Worm (Caenorhabditis elegans): ENCODE measurements around the gene F23F12.13.

F23F12.13 gene

DNA sequence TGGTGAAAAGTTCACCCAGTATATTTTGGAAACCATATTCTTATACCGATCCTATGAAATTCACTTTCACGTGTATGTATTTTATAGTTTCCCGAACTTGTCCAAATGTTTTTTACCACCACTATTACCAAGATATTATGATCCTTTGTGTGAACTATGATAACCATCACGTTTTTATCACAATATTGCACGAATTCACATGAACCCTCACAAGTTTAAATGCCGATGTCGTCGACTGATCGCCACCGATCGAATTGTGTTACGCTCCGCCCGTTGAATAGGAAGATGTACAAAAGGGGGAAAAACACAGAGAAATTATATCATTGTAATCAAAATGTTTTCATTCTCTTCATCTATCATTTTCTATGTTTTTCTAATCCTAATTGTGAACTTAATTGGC lies 12.9 kb downstream of the F23F12.13 start:
- TF ChIP-seq hlh-1 (tag; optimal IDR thresholded peaks at IDR 0.05): no peak

- TF ChIP-seq mls-2 (tag; optimal IDR thresholded peaks at IDR 0.05) (no peak), snpc-4 (tag; optimal IDR thresholded peaks at IDR 0.05) (no peak), hlh-1 (tag; optimal IDR thresholded peaks at IDR 0.05) (no peak), unc-39 (tag; optimal IDR thresholded peaks at IDR 0.05) (no peak), sptf-1 (tag; optimal IDR thresholded peaks at IDR 0.05) (no peak), nhr-76 (tag; optimal IDR thresholded peaks at IDR 0.05) (no peak), ceh-43 (GFP tag; optimal IDR thresholded peaks at IDR 0.05) (no peak)
Observed at ce11 chrIII:6509301-6509700, 13.8 kb downstream of the F23F12.13 start.

- peak; percentile 78 for TF ChIP-seq zip-8 (tag; optimal IDR thresholded peaks at IDR 0.05)
Observed at ce11 chrIII:6513759-6514158, 18.3 kb downstream of the F23F12.13 start.

DNA sequence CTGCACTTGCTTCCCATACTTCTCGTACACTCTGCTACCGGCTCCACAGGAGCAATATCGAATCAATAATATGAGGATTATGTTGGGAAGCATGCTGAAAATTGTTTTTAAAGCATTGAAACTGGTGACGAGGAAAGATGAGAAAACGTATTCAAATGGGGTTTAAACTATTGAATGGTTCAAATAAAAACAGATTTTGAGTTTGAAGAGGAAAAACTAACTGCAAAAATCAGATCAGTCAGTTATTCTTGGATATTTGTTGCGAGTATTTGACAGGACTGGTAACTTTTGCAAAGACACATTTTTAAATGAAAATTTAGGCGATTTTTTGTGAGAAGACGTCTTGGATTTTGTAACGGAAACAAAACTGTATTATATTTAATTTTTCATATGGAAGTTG lies 19.2 kb downstream of the F23F12.13 start, which contains the start of gene acr-5:
Gene acr-5, minus strand, starts transcription at position 101 of the 400 bp plus-strand sequence.
- TF ChIP-seq nhr-12 (tag; optimal IDR thresholded peaks at IDR 0.05) (no peak), nhr-28 (tag; optimal IDR thresholded peaks at IDR 0.05) (no peak), zip-8 (tag; optimal IDR thresholded peaks at IDR 0.05) (no peak)

ce11 chrIII:6519949-6520348 lies 24.5 kb downstream of the F23F12.13 start, which contains the start of gene C09E7.10:
C09E7.10 (minus strand) TSS chrIII:6520049.
- TF ChIP-seq blmp-1 (tag; optimal IDR thresholded peaks at IDR 0.05) (no peak), M03D4.4 (tag; optimal IDR thresholded peaks at IDR 0.05) (no peak)

ce11 chrIII:6525557-6525956 lies 30.1 kb downstream of the F23F12.13 start, which contains the start of gene oig-1:
oig-1 (minus strand) TSS chrIII:6525657.
- no peak for TF ChIP-seq elt-3 (tag; optimal IDR thresholded peaks at IDR 0.05)
- no peak for TF ChIP-seq ztf-11 (tag; optimal IDR thresholded peaks at IDR 0.05)
- TF ChIP-seq mls-2 (tag; optimal IDR thresholded peaks at IDR 0.05): no peak
- TF ChIP-seq nhr-76 (tag; optimal IDR thresholded peaks at IDR 0.05): no peak
- TF ChIP-seq ces-1 (GFP tag; optimal IDR thresholded peaks at IDR 0.05): no peak
- no peak for TF ChIP-seq nhr-237 (tag; optimal IDR thresholded peaks at IDR 0.05)
- TF ChIP-seq mab-5 (tag; optimal IDR thresholded peaks at IDR 0.05): no peak
- TF ChIP-seq sptf-1 (tag; optimal IDR thresholded peaks at IDR 0.05): no peak

DNA sequence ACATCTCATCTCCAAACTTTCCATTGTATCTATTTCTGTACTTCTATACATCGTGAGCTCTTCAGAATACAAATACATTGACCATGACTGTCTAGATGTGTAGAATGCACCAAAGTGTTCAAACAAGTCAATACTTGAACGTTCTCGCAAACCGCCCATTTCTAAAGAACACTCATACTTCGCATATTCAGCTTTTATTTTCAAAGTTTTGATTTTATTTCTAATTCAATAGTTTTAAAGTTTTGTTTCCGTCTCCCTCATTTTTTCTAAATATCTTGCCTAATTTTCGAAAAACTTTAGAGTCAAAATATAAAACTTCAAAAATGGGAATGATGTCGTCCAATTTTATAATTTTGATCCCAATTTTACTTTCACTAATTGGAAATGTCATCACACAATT lies 32.4 kb downstream of the F23F12.13 start, which contains the start of gene pqn-10:
Gene pqn-10, plus strand, starts transcription at position 301 of the 400 bp plus-strand sequence.
- TF ChIP-seq ceh-83 (GFP tag; optimal IDR thresholded peaks at IDR 0.05) (no peak), flh-1 (GFP tag; optimal IDR thresholded peaks at IDR 0.05) (no peak), mls-2 (tag; optimal IDR thresholded peaks at IDR 0.05) (no peak)

ce11 chrIII:6531099-6531498 lies 35.6 kb downstream of the F23F12.13 start, which contains the start of gene C09E7.11:
C09E7.11 (plus strand) TSS chrIII:6531399.
- TF ChIP-seq ztf-11 (tag; optimal IDR thresholded peaks at IDR 0.05): no peak

DNA sequence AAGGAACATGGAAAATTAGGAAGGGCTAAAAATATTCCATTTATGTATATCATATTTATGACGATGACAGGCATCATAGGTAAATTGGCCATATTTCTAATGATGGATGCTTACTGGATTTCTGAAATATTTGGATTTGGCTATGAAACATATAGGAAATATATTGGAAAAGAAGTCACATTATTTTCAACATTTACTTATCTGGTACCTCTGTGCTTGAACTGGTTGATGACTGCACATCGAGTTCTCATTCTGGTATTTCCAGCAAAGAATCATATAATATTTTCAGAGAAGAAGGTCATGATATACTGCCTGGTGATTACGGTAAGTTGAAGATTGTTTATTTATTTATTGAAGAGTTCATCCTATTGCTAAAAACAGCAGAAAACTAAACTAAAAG lies 37.2 kb downstream of the F23F12.13 start, which contains the start of gene srxa-5:
Gene srxa-5, plus strand, starts transcription at position 301 of the 400 bp plus-strand sequence.
- TF ChIP-seq snpc-4 (tag; optimal IDR thresholded peaks at IDR 0.05): no peak
- TF ChIP-seq elt-1 (tag; optimal IDR thresholded peaks at IDR 0.05; ENCODE audit: borderline replicate concordance, insufficient read depth): no peak
- TF ChIP-seq tbx-8 (GFP tag; optimal IDR thresholded peaks at IDR 0.05): no peak
- no peak for TF ChIP-seq ceh-83 (GFP tag; optimal IDR thresholded peaks at IDR 0.05)
- no peak for TF ChIP-seq drap-1 (GFP tag; optimal IDR thresholded peaks at IDR 0.05)
- no peak for TF ChIP-seq mep-1 (tag; optimal IDR thresholded peaks at IDR 0.05)
